Worm (Caenorhabditis elegans) whole organism, L4/young adult: ENCODE data around the gene F55C12.4.
"Not testable (repeated sequence)": the region's sequence is repeated elsewhere in the genome, so short reads cannot be mapped to it uniquely, and the experiment has no call there.

Experiments
- W03F9.2 ChIP-seq: fragments of 150-350 bp; optimal IDR thresholded peaks from 2 replicates; lab custom pipeline; 2014; ENCODE audit warnings: missing biosample characterization, missing genetic modification characterization
- dao-5 ChIP-seq: sonication (generic microtip); optimal IDR thresholded peaks from 2 replicates; lab custom pipeline; 2016; ENCODE audit warnings: missing genotype, missing genetic modification characterization, moderate library complexity, missing compliant biosample characterization
- him-1 ChIP-seq: sonication (generic microtip); optimal IDR thresholded peaks from 2 replicates; lab custom pipeline; 2016; ENCODE audit warnings: missing genotype, missing genetic modification reagents, missing genetic modification characterization, missing compliant biosample characterization

The F55C12.4 gene

DNA sequence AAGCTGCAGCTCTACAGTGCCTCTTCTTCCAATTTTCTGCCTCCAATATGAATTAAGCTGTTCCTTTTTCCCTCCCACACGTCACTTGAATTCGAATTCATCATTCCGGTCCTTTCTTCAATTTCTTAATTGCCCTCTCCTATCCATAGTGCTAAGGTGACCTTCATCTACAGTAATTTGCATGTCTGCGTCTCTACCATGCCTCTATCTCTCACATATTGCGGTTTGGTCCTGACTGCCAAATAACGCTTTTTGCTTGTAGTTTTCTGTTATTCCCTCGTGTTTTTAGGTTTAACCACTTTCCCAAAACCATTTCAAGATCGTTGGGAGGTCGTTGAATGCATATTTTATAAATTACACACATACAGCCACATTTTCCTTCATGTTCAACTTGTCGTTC, 22.5 kb upstream of the F55C12.4 start:
- no peak for TF ChIP-seq dao-5 (tag; lab: Kevin White, UChicago)
- no peak for TF ChIP-seq W03F9.2 (tag; lab: Kevin White, UChicago)
- no peak for TF ChIP-seq him-1

DNA sequence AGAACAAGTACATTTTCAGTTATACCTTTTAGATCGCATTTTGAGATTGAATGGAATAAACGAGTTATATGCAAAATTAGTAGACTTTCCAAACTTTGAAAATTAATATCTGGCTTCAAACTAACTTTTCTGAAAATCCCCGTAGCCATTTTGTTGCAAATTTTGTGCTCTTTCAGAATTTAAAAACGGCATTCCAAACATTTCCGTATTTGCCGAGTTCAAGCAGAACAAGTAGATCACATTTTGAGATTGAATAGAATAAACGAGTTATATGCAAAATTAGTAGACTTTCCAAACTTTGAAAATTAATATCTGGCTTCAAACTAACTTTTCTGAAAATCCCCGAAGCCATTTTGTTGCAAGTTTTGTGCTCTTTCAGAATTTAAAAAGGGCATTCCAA, 18.3 kb upstream of the F55C12.4 start, which contains the start of gene F55C12.2:
Gene F55C12.2 (plus strand): TSS at position 301 of the 400 bp plus-strand sequence.
- TF ChIP-seq him-1; W03F9.2 (tag; lab: Kevin White, UChicago); dao-5 (tag; lab: Kevin White, UChicago): not testable (repeated sequence)

DNA sequence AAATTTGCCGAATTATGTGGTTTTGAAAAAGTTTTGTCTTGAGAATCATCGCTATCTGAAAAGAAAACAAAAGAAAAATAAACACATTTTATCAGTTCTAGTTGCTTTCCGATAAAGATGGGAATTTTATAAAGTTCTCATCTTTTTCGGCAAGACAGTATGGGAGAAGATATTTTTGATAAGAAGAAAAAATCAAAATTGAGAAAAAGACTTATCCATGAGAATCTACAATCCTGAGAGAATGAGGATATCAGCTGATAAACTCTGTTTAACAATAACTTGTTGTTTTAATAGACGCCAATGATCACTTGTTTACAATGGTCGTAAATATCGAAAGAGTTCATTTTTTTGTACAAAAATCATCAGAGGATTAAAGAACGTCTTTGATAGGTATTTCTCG, 17.8 kb upstream of the F55C12.4 start, which contains the start of gene F55C12.6:
Gene F55C12.6 (minus strand): TSS at position 101 of the 400 bp plus-strand sequence.
- TF ChIP-seq W03F9.2 (tag; lab: Kevin White, UChicago) = no peak
- no peak for TF ChIP-seq dao-5 (tag; lab: Kevin White, UChicago)
- no peak for TF ChIP-seq him-1

DNA sequence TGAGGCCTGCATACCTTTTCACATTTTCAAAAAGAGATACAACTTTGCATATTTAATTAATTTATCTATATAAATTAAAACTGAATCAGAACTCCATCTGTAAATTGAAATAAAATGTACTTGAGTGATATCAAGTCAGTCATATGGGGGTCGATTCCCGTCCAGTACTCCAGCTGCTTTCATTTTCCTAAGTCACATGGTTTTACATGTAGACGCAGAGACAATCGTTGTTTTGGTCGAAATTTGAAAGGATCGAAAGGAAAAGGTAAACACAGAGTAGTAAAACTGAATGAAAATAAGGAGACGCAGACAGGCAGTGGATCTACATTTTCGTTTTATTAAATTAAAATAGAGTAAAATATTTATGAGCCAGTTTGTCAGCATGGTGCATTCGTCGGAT, 15.9 kb upstream of the F55C12.4 start:
- TF ChIP-seq him-1 (no peak), dao-5 (tag; lab: Kevin White, UChicago) (no peak), W03F9.2 (tag; lab: Kevin White, UChicago) (no peak)

DNA sequence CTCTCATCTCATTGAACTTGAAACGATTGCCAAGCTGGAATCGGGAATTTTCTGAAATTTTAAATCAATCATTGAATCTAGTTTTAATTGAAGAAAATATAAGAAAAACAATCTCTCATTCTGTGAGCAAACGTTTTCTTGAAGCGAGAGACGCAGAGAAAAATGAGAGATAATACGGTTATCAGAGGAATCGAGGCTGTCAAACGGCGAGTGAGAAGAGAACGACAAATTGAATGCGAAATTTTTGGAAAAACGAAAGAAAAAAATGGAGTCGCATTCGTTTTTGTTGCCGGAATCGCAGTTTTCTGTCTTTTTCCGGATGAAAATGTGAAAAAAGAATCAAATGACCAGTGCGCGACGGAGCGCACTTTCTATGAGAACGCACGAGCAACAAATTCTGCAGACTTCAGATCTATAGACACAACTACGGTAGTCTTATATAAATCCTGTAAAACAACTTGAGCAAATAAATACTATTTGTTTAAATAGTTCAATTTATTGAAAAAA, 15.4 kb upstream of the F55C12.4 start, which contains the start of gene tex-2:
Gene tex-2 (minus strand): TSS at position 51 of the 507 bp plus-strand sequence.
- TF ChIP-seq dao-5 (tag; lab: Kevin White, UChicago) (no peak), him-1 (no peak), W03F9.2 (tag; lab: Kevin White, UChicago) (peak; percentile 23)

DNA sequence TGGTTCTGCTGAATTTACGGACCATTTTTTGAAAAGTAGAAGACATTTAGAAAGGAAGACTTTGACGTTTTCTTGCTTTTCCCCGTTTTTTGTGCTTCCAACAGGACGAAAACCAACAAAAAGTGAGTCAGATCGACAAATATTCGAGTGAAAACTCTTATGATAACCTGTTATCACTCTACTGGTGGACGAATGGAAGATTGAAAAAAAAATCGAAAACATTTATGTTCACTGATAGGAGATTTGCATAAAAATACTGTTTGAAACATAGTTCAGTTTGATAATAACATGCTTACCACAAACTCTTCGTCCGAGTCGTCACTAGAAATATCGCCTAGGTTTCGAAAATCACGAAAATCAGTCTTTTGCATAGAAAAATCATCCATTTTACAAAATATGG, 14.2 kb upstream of the F55C12.4 start:
- TF ChIP-seq dao-5 (tag; lab: Kevin White, UChicago) (no peak), him-1 (no peak), W03F9.2 (tag; lab: Kevin White, UChicago) (no peak)

DNA sequence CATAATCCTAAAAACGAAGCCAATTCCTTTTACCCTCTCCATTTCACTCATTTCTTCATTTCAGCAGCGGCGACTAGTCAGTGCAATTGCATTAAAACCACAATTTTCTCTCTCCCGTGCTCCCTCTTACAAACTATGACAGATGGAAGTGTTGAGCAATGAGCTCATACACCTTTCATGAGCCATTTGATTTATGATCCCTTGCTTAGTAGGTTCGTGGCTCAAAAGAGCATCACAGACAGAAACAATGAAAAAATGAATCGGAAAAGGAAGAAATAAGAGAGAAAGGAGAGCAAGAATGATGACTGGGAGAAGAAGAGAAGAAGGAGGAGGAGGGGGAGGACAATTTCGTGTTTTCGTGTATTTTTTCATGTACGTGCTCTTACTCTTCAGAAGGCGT, 13.3 kb upstream of the F55C12.4 start:
- TF ChIP-seq him-1 = no peak
- TF ChIP-seq dao-5 (tag; lab: Kevin White, UChicago) = no peak
- no peak for TF ChIP-seq W03F9.2 (tag; lab: Kevin White, UChicago)

DNA sequence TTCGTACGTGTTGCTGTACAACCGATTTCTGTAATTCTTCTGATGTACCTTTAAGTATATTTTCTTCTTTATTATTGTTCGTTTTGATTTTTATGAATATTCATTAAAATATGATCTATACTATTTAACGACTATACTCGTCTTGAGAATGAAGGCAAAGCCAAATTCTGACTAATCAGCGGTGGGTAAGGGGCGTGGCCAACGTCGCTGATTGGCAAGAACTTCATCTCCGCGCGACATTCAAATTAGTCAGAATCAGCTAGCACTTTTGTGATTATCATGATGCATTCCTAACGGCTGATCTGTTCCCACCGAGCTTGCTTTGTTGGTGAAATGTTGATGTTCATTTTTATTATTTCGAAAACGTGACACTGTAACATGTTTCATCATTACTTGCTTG, 8.7 kb upstream of the F55C12.4 start:
- TF ChIP-seq dao-5 (tag; lab: Kevin White, UChicago) = no peak
- TF ChIP-seq W03F9.2 (tag; lab: Kevin White, UChicago) = no peak
- TF ChIP-seq him-1 = no peak

DNA sequence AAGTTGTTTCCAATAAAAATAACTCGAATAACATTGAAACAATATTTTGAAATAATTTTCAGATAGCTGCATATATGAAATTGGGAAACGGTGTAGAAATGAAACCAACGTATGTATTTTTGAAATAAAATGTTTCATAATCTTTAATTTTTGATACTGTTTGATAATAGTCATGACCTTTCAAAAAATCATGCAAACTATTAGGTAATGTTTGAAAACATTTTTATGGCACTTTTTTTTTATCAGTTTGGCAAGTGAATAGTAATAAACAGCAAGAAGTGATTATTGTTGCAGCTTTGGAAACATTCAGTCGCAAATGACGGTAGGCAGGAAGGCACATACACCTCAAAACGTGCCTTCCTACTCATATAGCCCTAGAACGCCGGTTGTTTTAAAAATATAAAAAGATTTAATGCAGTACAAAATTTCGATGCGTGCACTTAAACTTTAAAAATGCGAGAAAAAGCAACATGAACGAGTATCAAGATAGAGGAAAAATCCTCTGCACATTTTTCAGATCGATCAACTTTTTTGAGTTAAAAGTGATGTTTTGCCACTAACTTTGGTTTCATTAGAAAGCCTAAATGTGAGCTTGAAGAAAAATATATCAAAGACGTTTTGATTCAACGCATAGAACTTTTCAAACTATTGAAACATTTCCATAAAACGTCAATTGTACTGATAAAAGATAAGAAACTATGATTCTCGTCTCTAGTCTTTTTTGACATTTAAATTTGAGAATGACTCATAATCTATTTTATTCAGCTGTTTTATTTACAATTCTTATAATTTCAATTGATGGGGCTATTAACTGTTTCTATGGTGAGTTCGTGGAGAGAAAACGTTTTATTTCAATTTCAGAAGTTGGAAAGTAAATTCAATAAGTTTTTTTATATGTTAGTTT, 7.4 kb upstream of the F55C12.4 start, which contains the start of gene F55C12.19:
Gene F55C12.19 (plus strand): TSS at position 735 of the 904 bp plus-strand sequence.
- TF ChIP-seq W03F9.2 (tag; lab: Kevin White, UChicago) = no peak
- TF ChIP-seq him-1 = no peak
- TF ChIP-seq dao-5 (tag; lab: Kevin White, UChicago) = no peak

DNA sequence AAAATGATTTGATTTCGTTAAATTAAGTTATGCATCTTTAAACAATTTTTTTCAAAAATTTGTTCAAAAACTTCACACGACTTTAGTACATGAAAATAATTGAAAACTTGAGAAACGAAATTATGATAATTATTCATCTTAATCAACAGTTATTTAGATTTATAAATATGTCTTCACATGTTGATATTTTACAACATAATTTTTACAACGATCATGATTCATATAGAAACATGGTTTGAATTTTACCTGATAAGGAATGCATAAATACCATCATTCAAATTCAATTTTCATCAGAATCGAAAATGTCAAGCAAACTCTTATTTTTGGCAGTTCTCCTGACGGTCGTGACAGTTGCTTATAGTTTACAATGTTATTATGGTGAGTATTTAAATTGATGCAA, 5.7 kb upstream of the F55C12.4 start, which contains the start of gene tag-234:
Gene tag-234 (plus strand): TSS at position 301 of the 400 bp plus-strand sequence.
- TF ChIP-seq dao-5 (tag; lab: Kevin White, UChicago) (no peak), W03F9.2 (tag; lab: Kevin White, UChicago) (no peak), him-1 (no peak)

DNA sequence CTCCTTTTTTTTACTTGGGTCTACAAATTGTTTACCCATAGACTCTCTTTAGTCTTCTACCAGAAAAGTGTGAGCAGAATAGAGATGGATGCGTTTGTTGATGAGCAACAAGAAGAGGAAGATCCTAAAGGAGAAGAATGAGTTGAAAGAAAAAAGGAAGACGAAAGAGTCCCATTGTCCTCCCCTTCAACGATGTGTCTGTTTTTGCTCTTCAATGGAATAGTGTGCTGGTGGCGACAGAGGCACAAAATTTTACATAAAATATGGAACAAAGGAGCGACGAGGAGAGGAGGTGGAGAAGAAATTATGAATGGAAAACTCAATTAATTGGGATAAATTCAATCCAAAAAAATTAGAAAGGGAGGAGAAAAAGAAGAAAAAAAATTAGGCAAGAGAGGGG, 2.4 kb upstream of the F55C12.4 start:
- no peak for TF ChIP-seq him-1

DNA sequence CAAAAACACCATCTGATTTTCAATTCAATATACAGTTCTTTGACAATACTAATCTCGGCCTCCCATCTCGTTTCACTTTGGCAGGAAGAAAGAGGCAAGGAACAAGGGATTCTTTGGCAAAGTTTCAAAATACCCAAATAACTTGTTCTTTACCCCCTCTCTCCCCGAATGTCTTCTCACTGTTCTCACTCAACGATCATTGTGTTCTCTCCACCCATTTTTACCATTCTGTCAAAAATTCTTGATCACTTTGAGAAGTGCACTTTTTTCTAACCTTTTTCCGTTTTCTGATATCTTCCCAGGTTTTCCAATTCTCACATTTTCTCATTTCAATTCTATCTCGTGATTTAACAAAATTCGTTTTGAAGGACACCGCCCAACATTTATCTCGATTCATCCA, 4.1 kb downstream of the F55C12.4 start, which contains the start of gene H41C03.1:
Gene H41C03.1 (plus strand): TSS at position 301 of the 400 bp plus-strand sequence.
- no peak for TF ChIP-seq dao-5 (tag; lab: Kevin White, UChicago)
- no peak for TF ChIP-seq W03F9.2 (tag; lab: Kevin White, UChicago)
- TF ChIP-seq him-1 = no peak

DNA sequence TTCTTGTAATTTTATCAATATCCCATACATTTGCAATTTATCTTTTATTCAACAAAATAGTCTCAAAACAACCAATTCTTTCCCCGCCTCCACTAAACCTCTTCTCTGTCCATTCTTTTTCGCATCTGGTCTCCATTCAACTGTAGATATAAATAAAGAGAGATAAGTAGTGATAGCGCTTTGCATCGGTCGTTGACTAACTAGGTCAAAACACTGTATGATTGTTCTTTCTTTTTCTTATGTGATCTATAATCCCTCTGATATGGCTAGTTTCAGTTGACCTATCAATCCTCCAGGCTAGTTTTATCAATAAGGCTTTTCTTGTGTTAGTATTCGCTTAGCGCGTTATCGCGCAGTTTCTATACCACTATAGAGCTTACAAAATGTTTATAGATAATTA, 5.0 kb downstream of the F55C12.4 start:
- TF ChIP-seq dao-5 (tag; lab: Kevin White, UChicago) (no peak), him-1 (no peak), W03F9.2 (tag; lab: Kevin White, UChicago) (no peak)

DNA sequence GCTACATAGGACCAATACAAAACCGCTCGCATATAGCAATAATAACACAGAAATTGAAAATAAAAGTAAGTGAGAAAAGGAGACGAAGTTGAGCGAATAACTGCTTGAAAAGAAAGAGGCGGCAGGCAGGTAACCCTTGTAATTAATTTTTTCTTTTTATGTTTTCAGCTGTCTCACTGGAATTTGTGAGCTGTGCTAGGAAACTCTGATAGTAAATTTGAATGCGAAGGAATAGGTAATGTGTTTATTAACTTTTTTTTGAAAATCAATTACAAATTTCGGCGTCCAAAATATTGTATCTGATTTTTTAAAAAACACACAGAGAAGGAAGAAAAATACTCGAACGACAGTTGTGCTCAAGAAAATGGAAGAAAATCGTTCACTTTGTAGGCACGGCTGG, 6.2 kb downstream of the F55C12.4 start, which contains the start of gene H41C03.2:
Gene H41C03.2 (minus strand): TSS at position 101 of the 400 bp plus-strand sequence.
- no peak for TF ChIP-seq dao-5 (tag; lab: Kevin White, UChicago)
- no peak for TF ChIP-seq W03F9.2 (tag; lab: Kevin White, UChicago)
- no peak for TF ChIP-seq him-1
